Worm (Caenorhabditis elegans) whole organism, L4 larva: ENCODE data around the gene swp-1.

Experiments
- aly-2 ChIP-seq: sonication (generic microtip); optimal IDR thresholded peaks from 2 replicates; lab custom pipeline; 2018; ENCODE audit warnings: missing biosample characterization, missing genetic modification characterization
- dpl-1 ChIP-seq: fragments of 150-350 bp; optimal IDR thresholded peaks from 2 replicates; lab custom pipeline; 2014; ENCODE audit warnings: missing biosample characterization, missing genetic modification reagents, missing genetic modification characterization
- lin-38 ChIP-seq: fragments of 200-800 bp; sonication (Bioruptor generic); IDR thresholded peaks from 2 replicates; pipeline ENCODE4 v1.3.6; 2022; ENCODE audit warnings: missing genetic modification reagents, missing genetic modification characterization, missing compliant biosample characterization
- rbr-2 ChIP-seq: sonication (generic microtip); optimal IDR thresholded peaks from 2 replicates; lab custom pipeline; 2016; ENCODE audit warnings: missing genotype, missing genetic modification characterization, missing compliant biosample characterization
- skn-1 ChIP-seq: fragments of 150-350 bp; optimal IDR thresholded peaks from 2 replicates; lab custom pipeline; 2014; ENCODE audit warnings: missing biosample characterization, missing genetic modification characterization
- snpc-4 ChIP-seq: fragments of 150-350 bp; optimal IDR thresholded peaks from 2 replicates; lab custom pipeline; 2014; ENCODE audit warnings: missing biosample characterization, missing genetic modification characterization
- spr-1 ChIP-seq: sonication (generic microtip); optimal IDR thresholded peaks from 2 replicates; lab custom pipeline; 2016; ENCODE audit warnings: mild to moderate bottlenecking, missing genetic modification characterization, missing compliant biosample characterization
- unc-62 ChIP-seq, 3 experiments: fragments of 150-350 bp in 1 of 3; sonication (generic microtip); optimal IDR thresholded peaks in 2 of 3; peaks in 1 of 3; 1 replicate in 1 of 3; 2 replicates in 2 of 3; lab custom pipeline; 2014 to 2017; ENCODE audit warnings: missing biosample characterization in 3 of 3, missing genetic modification characterization in 3 of 3, missing genetic modification reagents in 3 of 3, missing genotype in 1 of 3

DNA sequence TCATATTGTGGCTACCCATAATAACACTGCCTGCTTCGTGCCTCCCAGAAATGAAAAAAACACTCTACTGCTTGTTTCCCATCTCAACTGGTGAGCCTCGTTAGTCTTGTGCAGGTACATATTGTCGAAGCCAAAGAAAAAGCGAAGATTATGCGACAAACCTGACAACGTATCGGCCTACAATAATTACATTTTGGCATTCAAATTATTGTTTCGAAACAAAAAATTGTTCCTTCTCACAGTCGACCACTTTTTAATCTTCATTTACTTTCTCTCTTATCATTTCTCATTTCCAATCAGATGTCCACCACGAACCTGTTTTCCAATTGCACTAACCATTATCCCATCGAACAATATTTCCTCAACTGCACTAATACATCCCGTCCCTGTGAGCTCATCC lies 37.8 kb upstream of the swp-1 start, which contains the start of gene B0244.15:
- TF ChIP-seq snpc-4 = no peak
- TF ChIP-seq aly-2 = no peak
- TF ChIP-seq unc-62 (GFP tag; optimal IDR thresholded peaks at IDR 0.05 in 1 of 2; lab: Kevin White, UChicago) = no peak
- no peak for TF ChIP-seq unc-62 (tag; optimal IDR thresholded peaks at IDR 0.05; lab: Kevin White, UChicago)
- TF ChIP-seq skn-1 (tag; lab: Kevin White, UChicago) = no peak
- no peak for TF ChIP-seq lin-38
- no peak for TF ChIP-seq dpl-1 (GFP tag; lab: Kevin White, UChicago)
- no peak for TF ChIP-seq rbr-2
- TF ChIP-seq spr-1 (tag; lab: Kevin White, UChicago) = no peak
